Fruit fly (Drosophila melanogaster): ENCODE data around the gene CG31327.

Gene CG31327

dm6 chr3R:14160178-14160577 is at the start of gene CG31327:
Gene CG31327 (minus strand): TSS chr3R:14160278.
- no peak for TF ChIP-seq CG32121 (GFP tag; IDR thresholded peaks at IDR 0.05)
- TF ChIP-seq CG14655 (GFP tag; optimal IDR thresholded peaks at IDR 0.05): no peak

DNA sequence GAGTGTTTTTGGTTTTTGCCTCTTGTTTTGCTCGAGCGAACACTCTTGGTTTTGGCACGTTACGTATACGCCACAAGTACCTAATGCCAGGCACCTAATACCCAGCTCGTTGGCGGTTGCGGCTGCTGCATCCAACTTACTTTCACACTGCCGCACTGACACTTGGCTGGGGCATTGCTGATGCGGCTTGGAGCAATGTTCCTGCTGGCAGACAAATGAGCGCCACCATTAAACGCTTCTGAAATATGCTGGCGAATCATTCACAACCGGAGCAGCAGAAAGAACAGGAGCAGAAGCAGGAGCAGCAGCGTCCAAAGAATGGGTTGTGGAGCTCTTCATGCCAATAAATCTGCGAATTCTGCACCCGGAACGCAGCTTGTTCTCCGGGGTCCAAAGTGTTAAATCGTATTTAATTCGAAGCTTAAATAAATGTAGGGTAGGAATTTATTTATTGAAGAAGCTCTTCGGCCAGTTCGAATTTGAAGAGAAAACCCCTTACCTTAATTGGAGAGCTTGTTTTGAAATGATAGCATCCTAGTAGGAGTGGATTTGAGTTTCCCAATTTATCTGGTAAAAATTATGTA is 2.2 kb upstream of the CG31327 start, which contains the start of gene CG3199:
Gene CG3199, plus strand, starts transcription at position 534 of the 584 bp plus-strand sequence.
- TF ChIP-seq fd96Ca (GFP tag; IDR thresholded peaks at IDR 0.05): no peak
- no peak for TF ChIP-seq CG15710 (tag; optimal IDR thresholded peaks at IDR 0.05)
- no peak for TF ChIP-seq rn (GFP tag; IDR thresholded peaks at IDR 0.05)
- no peak for TF ChIP-seq Pif1B (GFP tag; optimal IDR thresholded peaks at IDR 0.05)
- no peak for TF ChIP-seq EcR (GFP tag; optimal IDR thresholded peaks at IDR 0.05)

DNA sequence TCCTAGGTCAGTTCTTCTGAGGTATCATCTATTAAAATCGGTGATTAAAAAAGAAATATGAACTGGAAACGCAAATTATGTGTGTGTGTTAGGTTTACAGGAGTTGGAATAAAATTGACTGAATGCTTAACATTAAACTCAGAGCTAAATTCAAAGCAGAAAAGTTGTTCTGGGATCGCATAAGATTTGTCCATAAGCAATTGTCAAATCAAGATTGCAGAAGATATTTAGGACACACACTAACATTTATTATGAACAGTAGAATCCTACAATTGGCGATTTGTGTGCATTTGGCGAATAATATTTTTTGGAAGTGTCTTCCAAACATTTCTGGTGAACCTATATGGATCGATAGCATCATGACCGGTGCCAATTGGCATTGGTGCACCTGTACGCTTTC is 2.7 kb downstream of the CG31327 start, which contains the start of gene CG31533:
Gene CG31533, minus strand, starts transcription at position 101 of the 400 bp plus-strand sequence.
- TF ChIP-seq Ets98B (GFP tag; IDR thresholded peaks at IDR 0.05) (no peak), CG32121 (GFP tag; IDR thresholded peaks at IDR 0.05) (no peak), CG9948 (tag; optimal IDR thresholded peaks at IDR 0.05) (no peak), gl (tag; optimal IDR thresholded peaks at IDR 0.05) (no peak), rn (GFP tag; IDR thresholded peaks at IDR 0.05) (no peak), CG4496 (GFP tag; IDR thresholded peaks at IDR 0.05) (no peak), CG13204 (GFP tag; optimal IDR thresholded peaks at IDR 0.05) (no peak), fd96Ca (GFP tag; IDR thresholded peaks at IDR 0.05) (no peak), CG12605 (GFP tag; IDR thresholded peaks at IDR 0.05) (no peak), Pif1A (GFP tag; optimal IDR thresholded peaks at IDR 0.05) (no peak), Pif1B (GFP tag; optimal IDR thresholded peaks at IDR 0.05) (no peak)

- TF ChIP-seq CG4496 (GFP tag; IDR thresholded peaks at IDR 0.05) (no peak), Snoo (tag; optimal IDR thresholded peaks at IDR 0.05) (no peak), CG8159 (tag; optimal IDR thresholded peaks at IDR 0.05) (no peak), CG10348 (GFP tag; IDR thresholded peaks at IDR 0.05) (no peak), CG34367 (tag; optimal IDR thresholded peaks at IDR 0.05) (no peak), EcR (GFP tag; optimal IDR thresholded peaks at IDR 0.05) (no peak), CG17806 (tag; optimal IDR thresholded peaks at IDR 0.05) (no peak), fd96Ca (GFP tag; IDR thresholded peaks at IDR 0.05) (no peak), Ets98B (GFP tag; IDR thresholded peaks at IDR 0.05) (no peak), gl (tag; optimal IDR thresholded peaks at IDR 0.05) (no peak), CG32121 (GFP tag; IDR thresholded peaks at IDR 0.05) (no peak), CG12605 (GFP tag; IDR thresholded peaks at IDR 0.05) (no peak), CG14655 (GFP tag; optimal IDR thresholded peaks at IDR 0.05) (no peak), CG8301 (tag; optimal IDR thresholded peaks at IDR 0.05) (no peak), D1 (tag; optimal IDR thresholded peaks at IDR 0.05) (no peak), Pif1B (GFP tag; optimal IDR thresholded peaks at IDR 0.05) (no peak), CG13204 (GFP tag; optimal IDR thresholded peaks at IDR 0.05) (no peak)
Observed at dm6 chr3R:14154341-14154740, 5.7 kb downstream of the CG31327 start, which contains the start of gene CG44215. Gene CG44215 (minus strand): TSS chr3R:14154441.

- TF ChIP-seq CG8301 (tag; optimal IDR thresholded peaks at IDR 0.05) (no peak), Ets98B (GFP tag; IDR thresholded peaks at IDR 0.05) (no peak), CG34367 (tag; optimal IDR thresholded peaks at IDR 0.05) (no peak), CG14655 (GFP tag; optimal IDR thresholded peaks at IDR 0.05) (no peak), CG9948 (tag; optimal IDR thresholded peaks at IDR 0.05) (no peak), EcR (GFP tag; optimal IDR thresholded peaks at IDR 0.05) (no peak), Pif1B (GFP tag; optimal IDR thresholded peaks at IDR 0.05) (no peak), CG15710 (tag; optimal IDR thresholded peaks at IDR 0.05) (no peak), CG13204 (GFP tag; optimal IDR thresholded peaks at IDR 0.05) (no peak), CG8159 (tag; optimal IDR thresholded peaks at IDR 0.05) (no peak), CG4496 (GFP tag; IDR thresholded peaks at IDR 0.05) (no peak), Snoo (tag; optimal IDR thresholded peaks at IDR 0.05) (no peak), gl (tag; optimal IDR thresholded peaks at IDR 0.05) (no peak), rn (GFP tag; IDR thresholded peaks at IDR 0.05) (no peak), CG10348 (GFP tag; IDR thresholded peaks at IDR 0.05) (no peak), CG12605 (GFP tag; IDR thresholded peaks at IDR 0.05) (no peak), fd96Ca (GFP tag; IDR thresholded peaks at IDR 0.05) (no peak), CG17806 (tag; optimal IDR thresholded peaks at IDR 0.05) (no peak), D1 (tag; optimal IDR thresholded peaks at IDR 0.05) (no peak), CG32121 (GFP tag; IDR thresholded peaks at IDR 0.05) (no peak)
Observed at dm6 chr3R:14153729-14154128, 6.3 kb downstream of the CG31327 start, which contains the start of gene Recs1. Gene Recs1 (minus strand): TSS chr3R:14153829.

- TF ChIP-seq CG12605 (GFP tag; IDR thresholded peaks at IDR 0.05): no peak
- no peak for TF ChIP-seq CG32121 (GFP tag; IDR thresholded peaks at IDR 0.05)
- no peak for TF ChIP-seq gl (tag; optimal IDR thresholded peaks at IDR 0.05)
- no peak for TF ChIP-seq CG14655 (GFP tag; optimal IDR thresholded peaks at IDR 0.05)
- TF ChIP-seq EcR (GFP tag; optimal IDR thresholded peaks at IDR 0.05): no peak
- TF ChIP-seq CG8301 (tag; optimal IDR thresholded peaks at IDR 0.05): no peak
- no peak for TF ChIP-seq CG34367 (tag; optimal IDR thresholded peaks at IDR 0.05)
- TF ChIP-seq fd96Ca (GFP tag; IDR thresholded peaks at IDR 0.05): no peak
- no peak for TF ChIP-seq CG17806 (tag; optimal IDR thresholded peaks at IDR 0.05)
- no peak for TF ChIP-seq CG8159 (tag; optimal IDR thresholded peaks at IDR 0.05)
- TF ChIP-seq CG15710 (tag; optimal IDR thresholded peaks at IDR 0.05): no peak
- no peak for TF ChIP-seq D1 (tag; optimal IDR thresholded peaks at IDR 0.05)
- TF ChIP-seq Pif1A (GFP tag; optimal IDR thresholded peaks at IDR 0.05): no peak
- no peak for TF ChIP-seq CG4496 (GFP tag; IDR thresholded peaks at IDR 0.05)
- no peak for TF ChIP-seq Snoo (tag; optimal IDR thresholded peaks at IDR 0.05)
- TF ChIP-seq CG13204 (GFP tag; optimal IDR thresholded peaks at IDR 0.05): no peak
Observed at dm6 chr3R:14152550-14152949, 7.5 kb downstream of the CG31327 start, which contains the start of gene CG42500. Gene CG42500 (minus strand): TSS chr3R:14152650.
